Fruit fly (Drosophila melanogaster) whole organism, embryonic: ENCODE data around the gene KFase.
A peak's percentile ranks its signal among the peaks of the same experiment; 100 is the strongest.

Source experiments
- Abd-B ChIP-seq: fragments of 200-800 bp; sonication (Bioruptor generic); optimal IDR thresholded peaks from 2 replicates; lab custom pipeline; 2018; ENCODE audit warnings: missing biosample characterization, mild to moderate bottlenecking, missing genetic modification characterization, moderate library complexity
- Adf1 ChIP-seq: fragments of 200-800 bp; sonication (Bioruptor generic); IDR thresholded peaks from 2 replicates; pipeline ENCODE4 v1.3.6; 2022; ENCODE audit warnings: missing biosample characterization, missing genetic modification characterization
- Atf-2 ChIP-seq: fragments of 200-800 bp; sonication (Bioruptor generic); optimal IDR thresholded peaks from 2 replicates; lab custom pipeline; 2016; ENCODE audit warnings: missing biosample characterization, missing genetic modification characterization
- Bgb ChIP-seq: fragments of 200-800 bp; sonication (Bioruptor generic); IDR thresholded peaks from 2 replicates; pipeline ENCODE4 v1.3.6; 2022; ENCODE audit warnings: missing biosample characterization, missing genetic modification characterization; ENCODE audit not compliant: partially characterized antibody
- CG10209 ChIP-seq: fragments of 200-800 bp; sonication (Bioruptor generic); optimal IDR thresholded peaks from 3 replicates; lab custom pipeline; 2017; ENCODE audit warnings: missing biosample characterization, mild to moderate bottlenecking, missing genetic modification characterization, missing genetic modification reagents
- CG11696 ChIP-seq: fragments of 200-800 bp; sonication (Bioruptor generic); IDR thresholded peaks from 2 replicates; pipeline ENCODE4 v1.3.6; 2022; ENCODE audit warnings: missing biosample characterization, missing genetic modification characterization
- CG13287 ChIP-seq: fragments of 200-800 bp; sonication (Bioruptor generic); IDR thresholded peaks from 2 replicates; pipeline ENCODE4 v1.3.6; 2022; ENCODE audit warnings: missing biosample characterization, missing genetic modification characterization; ENCODE audit not compliant: partially characterized antibody
- CG14014 ChIP-seq: fragments of 200-800 bp; sonication (Bioruptor generic); IDR thresholded peaks from 2 replicates; pipeline ENCODE4 v1.3.6; 2022; ENCODE audit warnings: missing biosample characterization, missing genetic modification characterization
- CG14667 ChIP-seq: fragments of 200-800 bp; sonication (Bioruptor generic); IDR thresholded peaks from 2 replicates; pipeline ENCODE4 v1.3.6; 2022; ENCODE audit warnings: missing biosample characterization, missing genetic modification characterization
- CG1529 ChIP-seq: fragments of 200-800 bp; sonication (Bioruptor generic); optimal IDR thresholded peaks from 3 replicates; lab custom pipeline; 2018; ENCODE audit warnings: missing biosample characterization, missing genetic modification characterization
- CG15479 ChIP-seq: fragments of 200-800 bp; sonication (Bioruptor generic); optimal IDR thresholded peaks from 3 replicates; lab custom pipeline; 2019; ENCODE audit warnings: missing biosample characterization, mild to moderate bottlenecking, missing genetic modification characterization, moderate library complexity
- CG17361 ChIP-seq: fragments of 200-800 bp; sonication (Bioruptor generic); IDR thresholded peaks from 3 replicates; pipeline ENCODE4 v1.3.6; 2022; ENCODE audit warnings: missing biosample characterization, missing genetic modification characterization
- CG2116 ChIP-seq: fragments of 200-800 bp; sonication (Bioruptor generic); optimal IDR thresholded peaks from 3 replicates; lab custom pipeline; 2018; ENCODE audit warnings: missing biosample characterization, mild to moderate bottlenecking, missing genetic modification characterization
- CG34376 ChIP-seq: fragments of 200-800 bp; sonication (Bioruptor generic); optimal IDR thresholded peaks from 2 replicates; lab custom pipeline; 2018; ENCODE audit warnings: missing biosample characterization, mild to moderate bottlenecking, missing genetic modification characterization
- CG4360 ChIP-seq: fragments of 200-800 bp; sonication (Bioruptor generic); IDR thresholded peaks from 2 replicates; pipeline ENCODE4 v1.3.6; 2022; ENCODE audit warnings: missing biosample characterization, missing genetic modification characterization
- CG4854 ChIP-seq: fragments of 200-800 bp; sonication (Bioruptor generic); optimal IDR thresholded peaks from 2 replicates; lab custom pipeline; 2016; ENCODE audit warnings: missing biosample characterization, missing genetic modification characterization, inconsistent platforms
- CG5180 ChIP-seq: fragments of 200-800 bp; sonication (Bioruptor generic); optimal IDR thresholded peaks from 3 replicates; lab custom pipeline; 2017; ENCODE audit warnings: missing biosample characterization, missing genetic modification characterization, mild to moderate bottlenecking, moderate library complexity, missing genetic modification reagents
- CG7357 ChIP-seq: fragments of 200-800 bp; sonication (Bioruptor generic); IDR thresholded peaks from 3 replicates; pipeline ENCODE4 v1.3.6; 2022; ENCODE audit warnings: missing biosample characterization, missing genetic modification characterization
- CG8944 ChIP-seq: fragments of 200-800 bp; sonication (Bioruptor generic); optimal IDR thresholded peaks from 3 replicates; lab custom pipeline; 2016; ENCODE audit warnings: missing biosample characterization, missing genetic modification characterization
- E2f2 ChIP-seq: fragments of 200-800 bp; sonication (Bioruptor generic); IDR thresholded peaks from 2 replicates; pipeline ENCODE4 v1.3.6; 2022; ENCODE audit warnings: missing biosample characterization, missing genetic modification characterization
- Eip74EF ChIP-seq, 2 experiments: fragments of 200-800 bp in 1 of 2; fragments of >200 bp in 1 of 2; sonication (Bioruptor generic) in 1 of 2; optimal IDR thresholded peaks; 2 replicates each; lab custom pipeline; 2017 to 2019; ENCODE audit warnings: missing biosample characterization in 2 of 2, missing genetic modification characterization in 2 of 2, mild to moderate bottlenecking in 1 of 2, moderate library complexity in 1 of 2
- GATAe ChIP-seq: fragments of 200-800 bp; sonication (Bioruptor generic); conservative IDR thresholded peaks from 2 replicates; pipeline ENCODE4 v1.3.6; 2022; ENCODE audit warnings: missing biosample characterization, missing genetic modification characterization
- HLHmδ ChIP-seq: fragments of 200-800 bp; sonication (Bioruptor generic); optimal IDR thresholded peaks from 2 replicates; lab custom pipeline; 2018; ENCODE audit warnings: missing biosample characterization, mild to moderate bottlenecking, missing genetic modification characterization, moderate library complexity
- Jarid2 ChIP-seq: fragments of 200-800 bp; sonication (Bioruptor generic); optimal IDR thresholded peaks from 3 replicates; lab custom pipeline; 2017; ENCODE audit warnings: mild to moderate bottlenecking, missing biosample characterization, missing genetic modification reagents, missing genetic modification characterization
- Six4 ChIP-seq: fragments of 200-800 bp; sonication (Bioruptor generic); optimal IDR thresholded peaks from 2 replicates; lab custom pipeline; 2016; ENCODE audit warnings: missing biosample characterization, missing genetic modification characterization
- Sry-δ ChIP-seq: fragments of 200-800 bp; sonication (Bioruptor generic); optimal IDR thresholded peaks from 2 replicates; lab custom pipeline; 2016; ENCODE audit warnings: missing biosample characterization, missing genetic modification characterization
- ash1 ChIP-seq: fragments of 200-800 bp; sonication (Bioruptor generic); optimal IDR thresholded peaks from 2 replicates; lab custom pipeline; 2018; ENCODE audit warnings: missing biosample characterization, mild to moderate bottlenecking, missing genetic modification characterization
- ato ChIP-seq: fragments of 200-800 bp; sonication (Bioruptor generic); IDR thresholded peaks from 2 replicates; pipeline ENCODE4 v1.3.6; 2022; ENCODE audit warnings: missing biosample characterization, missing genetic modification characterization; ENCODE audit not compliant: partially characterized antibody
- az2 ChIP-seq: fragments of 200-800 bp; sonication (Bioruptor generic); optimal IDR thresholded peaks from 3 replicates; lab custom pipeline; 2016; ENCODE audit warnings: missing biosample characterization, missing genetic modification characterization
- corto ChIP-seq: fragments of 200-800 bp; sonication (Bioruptor generic); optimal IDR thresholded peaks from 2 replicates; lab custom pipeline; 2016; ENCODE audit warnings: missing biosample characterization, mild to moderate bottlenecking, missing genetic modification characterization, moderate library complexity
- dati ChIP-seq: fragments of 200-800 bp; sonication (Bioruptor generic); IDR thresholded peaks from 2 replicates; pipeline ENCODE4 v1.3.6; 2022; ENCODE audit warnings: missing biosample characterization, missing genetic modification characterization
- fd96Cb ChIP-seq: fragments of 200-800 bp; sonication (Bioruptor generic); optimal IDR thresholded peaks from 2 replicates; lab custom pipeline; 2018; ENCODE audit warnings: missing biosample characterization, mild to moderate bottlenecking, missing genetic modification characterization, moderate library complexity
- gsb ChIP-seq: fragments of 200-800 bp; sonication (Bioruptor generic); IDR thresholded peaks from 2 replicates; pipeline ENCODE4 v1.3.6; 2022; ENCODE audit warnings: missing biosample characterization, missing genetic modification characterization
- ham ChIP-seq: fragments of 200-800 bp; sonication (Bioruptor generic); IDR thresholded peaks from 2 replicates; pipeline ENCODE4 v1.3.6; 2022; ENCODE audit warnings: missing biosample characterization, missing genetic modification characterization
- insv ChIP-seq, 2 experiments: fragments of 200-800 bp; sonication (Bioruptor generic); optimal IDR thresholded peaks; 3 replicates each; lab custom pipeline; 2016 to 2018; ENCODE audit warnings: missing biosample characterization in 2 of 2, missing genetic modification characterization in 2 of 2
- kah ChIP-seq: fragments of 200-800 bp; sonication (Bioruptor generic); optimal IDR thresholded peaks from 2 replicates; lab custom pipeline; 2018; ENCODE audit warnings: missing biosample characterization, mild to moderate bottlenecking, missing genetic modification characterization
- kni ChIP-seq: fragments of 200-800 bp; sonication (Bioruptor generic); optimal IDR thresholded peaks from 3 replicates; lab custom pipeline; 2017; ENCODE audit warnings: mild to moderate bottlenecking, missing biosample characterization, missing genetic modification reagents, missing genetic modification characterization
- lab ChIP-seq: fragments of 200-800 bp; sonication (Bioruptor generic); optimal IDR thresholded peaks from 3 replicates; lab custom pipeline; 2017; ENCODE audit warnings: missing biosample characterization, missing genetic modification characterization, mild to moderate bottlenecking, moderate library complexity, missing genetic modification reagents
- nerfin-1 ChIP-seq: fragments of 200-800 bp; sonication (Bioruptor generic); optimal IDR thresholded peaks from 3 replicates; lab custom pipeline; 2019; ENCODE audit warnings: missing biosample characterization, mild to moderate bottlenecking, missing genetic modification characterization, moderate library complexity
- onecut ChIP-seq: fragments of 200-800 bp; sonication (Bioruptor generic); IDR thresholded peaks from 2 replicates; pipeline ENCODE4 v1.3.6; 2022; ENCODE audit warnings: missing biosample characterization, missing genetic modification characterization
- org-1 ChIP-seq: fragments of 200-800 bp; sonication (Bioruptor generic); optimal IDR thresholded peaks from 2 replicates; lab custom pipeline; 2017; ENCODE audit warnings: missing biosample characterization, missing genetic modification characterization
- pb ChIP-seq: fragments of 200-800 bp; sonication (Bioruptor generic); optimal IDR thresholded peaks from 3 replicates; lab custom pipeline; 2016; ENCODE audit warnings: missing biosample characterization, missing genetic modification characterization
- pnt ChIP-seq: fragments of 200-800 bp; sonication (Bioruptor generic); optimal IDR thresholded peaks from 3 replicates; lab custom pipeline; 2016; ENCODE audit warnings: missing biosample characterization, missing genetic modification characterization
- psq ChIP-seq: fragments of 200-800 bp; sonication (Bioruptor generic); optimal IDR thresholded peaks from 2 replicates; lab custom pipeline; 2017; ENCODE audit warnings: missing biosample characterization, missing genetic modification characterization
- sens-2 ChIP-seq: fragments of 200-800 bp; sonication (Bioruptor generic); IDR thresholded peaks from 2 replicates; pipeline ENCODE4 v1.3.6; 2022; ENCODE audit warnings: missing biosample characterization, missing genetic modification characterization
- shn ChIP-seq: fragments of 200-800 bp; sonication (Bioruptor generic); optimal IDR thresholded peaks from 3 replicates; lab custom pipeline; 2016; ENCODE audit warnings: missing biosample characterization, missing genetic modification characterization
- sob ChIP-seq: fragments of 200-800 bp; sonication (Bioruptor generic); IDR thresholded peaks from 2 replicates; pipeline ENCODE4 v1.3.6; 2022; ENCODE audit warnings: missing biosample characterization, missing genetic modification characterization
- stwl ChIP-seq: fragments of 200-800 bp; sonication (Bioruptor generic); optimal IDR thresholded peaks from 3 replicates; lab custom pipeline; 2018; ENCODE audit warnings: missing biosample characterization, mild to moderate bottlenecking, missing genetic modification characterization, moderate library complexity

The KFase gene

dm6 chr2L:6473076-6474037 is 15.2 kb downstream of the KFase start, which contains the start of gene mmy:
mmy (minus strand) TSS chr2L:6473904.
- peak; percentile 34 for TF ChIP-seq nerfin-1 (tag; lab: Kevin White, UChicago)
- TF ChIP-seq stwl (tag; lab: Kevin White, UChicago), result peak; percentile 67
- TF ChIP-seq HLHmδ (GFP tag; lab: Kevin White, UChicago), result peak; percentile 72
- TF ChIP-seq ato (GFP tag; lab: Robert Waterston, UW), result peak; percentile 34; the same call in 1 of the 2 replicates
- no peak for TF ChIP-seq gsb
- TF ChIP-seq CG17361 (GFP tag; lab: Robert Waterston, UW), result peak; percentile 56
- TF ChIP-seq kni (GFP tag; lab: Kevin White, UChicago), result peak; percentile 73
- peak; percentile 19 for TF ChIP-seq CG8944 (GFP tag; lab: Kevin White, UChicago)
- peak in 1 of 2 experiments; percentile 17 for TF ChIP-seq insv (GFP tag; optimal IDR thresholded peaks at IDR 0.05; lab: Kevin White, UChicago)
- no peak for TF ChIP-seq ham (GFP tag; lab: Robert Waterston, UW)
- TF ChIP-seq Eip74EF (GFP tag; optimal IDR thresholded peaks at IDR 0.05; lab: Kevin White, UChicago), result peak in 1 of 2 experiments; percentile 12
- peak; percentile 71 for TF ChIP-seq Jarid2
- TF ChIP-seq Adf1 (GFP tag; lab: Robert Waterston, UW), result no peak; the same call in 1 of the 2 replicates
- TF ChIP-seq onecut (GFP tag; lab: Robert Waterston, UW), result peak; percentile 94
- TF ChIP-seq CG10209 (GFP tag; lab: Kevin White, UChicago), result peak; percentile 31
- peak; percentile 38 for TF ChIP-seq CG2116
- TF ChIP-seq CG4854, result no peak
- TF ChIP-seq Bgb (GFP tag; lab: Robert Waterston, UW), result peak; percentile 56
- TF ChIP-seq Sry-δ (GFP tag; lab: Kevin White, UChicago), result peak; percentile 35
- TF ChIP-seq ash1, result no peak
- TF ChIP-seq Six4, result no peak
- TF ChIP-seq GATAe (GFP tag; lab: Robert Waterston, UW), result peak; percentile 91
- peak; percentile 33 for TF ChIP-seq Abd-B (GFP tag; lab: Kevin White, UChicago)
- no peak for TF ChIP-seq sob (GFP tag; lab: Robert Waterston, UW)
- no peak for TF ChIP-seq dati (GFP tag; lab: Robert Waterston, UW)
- TF ChIP-seq CG14667, result no peak
- TF ChIP-seq Atf-2, result no peak
- TF ChIP-seq CG7357 (GFP tag; lab: Robert Waterston, UW), result no peak
- peak; percentile 49 for TF ChIP-seq lab (GFP tag; lab: Kevin White, UChicago)
- no peak for TF ChIP-seq CG5180 (GFP tag; lab: Kevin White, UChicago)
- peak; percentile 55 for TF ChIP-seq CG13287 (GFP tag; lab: Robert Waterston, UW)
- peak; percentile 19 for TF ChIP-seq kah (GFP tag; lab: Kevin White, UChicago)
- peak; percentile 30 for TF ChIP-seq CG14014 (GFP tag; lab: Robert Waterston, UW)
- TF ChIP-seq E2f2 (GFP tag; lab: Robert Waterston, UW), result peak; percentile 45; the same call in 1 of the 2 replicates
- TF ChIP-seq sens-2 (GFP tag; lab: Robert Waterston, UW), result 0 out of 2 replicates have a peak, but pooled peaks have one; percentile 14
- TF ChIP-seq fd96Cb (tag; lab: Kevin White, UChicago), result peak; percentile 47
- TF ChIP-seq CG34376 (GFP tag; lab: Kevin White, UChicago), result peak; percentile 98
- TF ChIP-seq CG4360 (GFP tag; lab: Robert Waterston, UW), result peak; percentile 82
- no peak for TF ChIP-seq corto
- peak; percentile 48 for TF ChIP-seq shn (GFP tag; lab: Kevin White, UChicago)
- TF ChIP-seq pnt, result no peak
- no peak for TF ChIP-seq psq (GFP tag; lab: Kevin White, UChicago)
- no peak for TF ChIP-seq pb (GFP tag; lab: Kevin White, UChicago)
- 0 out of 2 replicates have a peak, but pooled peaks have one; percentile 42 for TF ChIP-seq CG11696 (GFP tag; lab: Robert Waterston, UW)
- peak; percentile 6 for TF ChIP-seq CG1529 (GFP tag; lab: Kevin White, UChicago)
- TF ChIP-seq CG15479 (GFP tag; lab: Kevin White, UChicago), result peak; percentile 83
- peak; percentile 4 for TF ChIP-seq org-1 (GFP tag; lab: Kevin White, UChicago)
- TF ChIP-seq az2 (GFP tag; lab: Kevin White, UChicago), result peak; percentile 43
